Fruit fly (Drosophila melanogaster) whole organism, prepupa: ENCODE results near the gene glec.

Experiments
- Blimp-1 ChIP-seq: fragments of 200-800 bp; sonication (Bioruptor generic); optimal IDR thresholded peaks from 3 replicates; lab custom pipeline; 2017; ENCODE audit warnings: missing biosample characterization, missing genetic modification characterization, mild to moderate bottlenecking, moderate library complexity, missing genetic modification reagents
- CG10631 ChIP-seq: fragments of 200-800 bp; sonication (Bioruptor generic); optimal IDR thresholded peaks from 2 replicates; lab custom pipeline; 2016; ENCODE audit warnings: missing biosample characterization, missing genetic modification characterization
- CG10669 ChIP-seq: fragments of 200-800 bp; sonication (Bioruptor generic); optimal IDR thresholded peaks from 3 replicates; lab custom pipeline; 2018; ENCODE audit warnings: missing biosample characterization, mild to moderate bottlenecking, missing genetic modification characterization, moderate library complexity
- CG11294 ChIP-seq: fragments of 200-800 bp; sonication (Bioruptor generic); IDR thresholded peaks from 2 replicates; pipeline ENCODE4 v1.3.6; 2022; ENCODE audit warnings: missing biosample characterization, missing genetic modification characterization
- CG11762 ChIP-seq: fragments of 200-800 bp; sonication (Bioruptor generic); optimal IDR thresholded peaks from 3 replicates; lab custom pipeline; 2016; ENCODE audit warnings: missing biosample characterization, missing genetic modification characterization; ENCODE audit not compliant: insufficient read depth
- CG11902 ChIP-seq: fragments of 200-800 bp; sonication (Bioruptor generic); optimal IDR thresholded peaks from 3 replicates; lab custom pipeline; 2016; ENCODE audit warnings: missing biosample characterization, missing genetic modification characterization
- CG1621 ChIP-seq: fragments of 200-800 bp; sonication (Bioruptor generic); optimal IDR thresholded peaks from 3 replicates; lab custom pipeline; 2018; ENCODE audit warnings: missing biosample characterization, mild to moderate bottlenecking, missing genetic modification characterization
- CG16779 ChIP-seq: fragments of 200-800 bp; sonication (Bioruptor generic); optimal IDR thresholded peaks from 3 replicates; lab custom pipeline; 2017; ENCODE audit warnings: missing biosample characterization, mild to moderate bottlenecking, missing genetic modification characterization
- CG3032 ChIP-seq: fragments of 200-800 bp; optimal IDR thresholded peaks from 2 replicates; lab custom pipeline; 2019; ENCODE audit warnings: missing biosample characterization, mild to moderate bottlenecking, missing genetic modification characterization, moderate library complexity
- CG34406 ChIP-seq: fragments of 200-800 bp; sonication (Bioruptor generic); optimal IDR thresholded peaks from 3 replicates; lab custom pipeline; 2016; ENCODE audit warnings: missing biosample characterization, missing genetic modification characterization
- CG4318 ChIP-seq: fragments of 200-800 bp; sonication (Bioruptor generic); optimal IDR thresholded peaks from 3 replicates; lab custom pipeline; 2017; ENCODE audit warnings: missing biosample characterization, mild to moderate bottlenecking, missing genetic modification characterization
- CG6163 ChIP-seq: fragments of 200-800 bp; sonication (Bioruptor generic); IDR thresholded peaks from 3 replicates; pipeline ENCODE4 v1.3.6; 2022; ENCODE audit warnings: missing biosample characterization, missing genetic modification characterization
- CG6808 ChIP-seq: fragments of 200-800 bp; sonication (Bioruptor generic); optimal IDR thresholded peaks from 3 replicates; lab custom pipeline; 2017; ENCODE audit warnings: missing biosample characterization, missing genetic modification characterization, mild to moderate bottlenecking, moderate library complexity, missing genetic modification reagents
- CG6854 ChIP-seq: fragments of 200-800 bp; sonication (Bioruptor generic); optimal IDR thresholded peaks from 2 replicates; lab custom pipeline; 2017; ENCODE audit warnings: missing biosample characterization, mild to moderate bottlenecking, missing genetic modification characterization
- CG7368 ChIP-seq: fragments of 200-800 bp; sonication (Bioruptor generic); optimal IDR thresholded peaks from 3 replicates; lab custom pipeline; 2016; ENCODE audit warnings: missing biosample characterization, missing genetic modification characterization
- CG8119 ChIP-seq: fragments of 200-800 bp; sonication (Bioruptor generic); IDR thresholded peaks from 3 replicates; pipeline ENCODE4 v1.3.6; 2022; ENCODE audit warnings: missing biosample characterization, missing genetic modification characterization
- CG8319 ChIP-seq: fragments of 200-800 bp; sonication (Bioruptor generic); optimal IDR thresholded peaks from 3 replicates; lab custom pipeline; 2016; ENCODE audit warnings: missing biosample characterization, missing genetic modification characterization
- CG9139 ChIP-seq: fragments of 200-800 bp; sonication (Bioruptor generic); optimal IDR thresholded peaks from 3 replicates; lab custom pipeline; 2017; ENCODE audit warnings: missing biosample characterization, mild to moderate bottlenecking, missing genetic modification characterization
- Eip75B ChIP-seq: fragments of 200-800 bp; sonication (Bioruptor generic); optimal IDR thresholded peaks from 3 replicates; lab custom pipeline; 2016; ENCODE audit warnings: missing biosample characterization, missing genetic modification characterization
- Eip78C ChIP-seq: fragments of 200-800 bp; sonication (Bioruptor generic); peaks from one replicate; lab custom pipeline; 2016; ENCODE audit warnings: missing biosample characterization, missing genetic modification characterization
- Ets96B ChIP-seq: fragments of 200-800 bp; optimal IDR thresholded peaks from 2 replicates; lab custom pipeline; 2019; ENCODE audit warnings: missing biosample characterization, mild to moderate bottlenecking, missing genetic modification characterization, moderate library complexity
- Gug ChIP-seq: fragments of 200-800 bp; sonication (Bioruptor generic); IDR thresholded peaks from 2 replicates; pipeline ENCODE4 v1.3.6; 2022; ENCODE audit warnings: missing biosample characterization, missing genetic modification characterization
- Hr39 ChIP-seq: fragments of 200-800 bp; sonication (Bioruptor generic); optimal IDR thresholded peaks from 2 replicates; lab custom pipeline; 2016; ENCODE audit warnings: missing biosample characterization, missing genetic modification characterization
- Hr4 ChIP-seq: fragments of 200-800 bp; sonication (Bioruptor generic); optimal IDR thresholded peaks from 3 replicates; lab custom pipeline; 2016; ENCODE audit warnings: missing biosample characterization, missing genetic modification characterization
- Met ChIP-seq: fragments of 200-800 bp; sonication (Bioruptor generic); optimal IDR thresholded peaks from 3 replicates; lab custom pipeline; 2016; ENCODE audit warnings: missing biosample characterization, missing genetic modification characterization
- OdsH ChIP-seq: fragments of 200-800 bp; sonication (Bioruptor generic); optimal IDR thresholded peaks from 3 replicates; lab custom pipeline; 2016; ENCODE audit warnings: missing biosample characterization, missing genetic modification characterization
- Smox ChIP-seq: fragments of 200-800 bp; sonication (Bioruptor generic); optimal IDR thresholded peaks from 3 replicates; lab custom pipeline; 2016; ENCODE audit warnings: missing biosample characterization, missing genetic modification characterization
- Sox102F ChIP-seq: fragments of 200-800 bp; sonication (Bioruptor generic); optimal IDR thresholded peaks from 2 replicates; lab custom pipeline; 2016; ENCODE audit warnings: missing biosample characterization, mild to moderate bottlenecking, missing genetic modification characterization
- Sox14 ChIP-seq: fragments of 200-800 bp; sonication (Bioruptor generic); optimal IDR thresholded peaks from 3 replicates; lab custom pipeline; 2016; ENCODE audit warnings: missing biosample characterization, missing genetic modification characterization
- Sox15 ChIP-seq: fragments of 200-800 bp; sonication (Bioruptor generic); optimal IDR thresholded peaks from 3 replicates; lab custom pipeline; 2016; ENCODE audit warnings: missing biosample characterization, missing genetic modification characterization
- achi ChIP-seq: fragments of 200-800 bp; sonication (Bioruptor generic); optimal IDR thresholded peaks from 3 replicates; lab custom pipeline; 2016; ENCODE audit warnings: missing biosample characterization, missing genetic modification characterization
- acj6 ChIP-seq: fragments of 200-800 bp; sonication (Bioruptor generic); optimal IDR thresholded peaks from 3 replicates; lab custom pipeline; 2016; ENCODE audit warnings: missing biosample characterization, missing genetic modification characterization
- cyc ChIP-seq: fragments of 200-800 bp; sonication (Bioruptor generic); optimal IDR thresholded peaks from 3 replicates; lab custom pipeline; 2016; ENCODE audit warnings: missing biosample characterization, missing genetic modification characterization
- dsx ChIP-seq: fragments of 200-800 bp; optimal IDR thresholded peaks from 3 replicates; lab custom pipeline; 2019; ENCODE audit warnings: missing biosample characterization, mild to moderate bottlenecking, missing genetic modification characterization, moderate library complexity; ENCODE audit not compliant: poor library complexity, severe bottlenecking
- eg ChIP-seq: fragments of 200-800 bp; sonication (Bioruptor generic); IDR thresholded peaks from 3 replicates; pipeline ENCODE4 v1.3.6; 2022; ENCODE audit warnings: missing biosample characterization, missing genetic modification characterization
- esn ChIP-seq: fragments of 200-800 bp; sonication (Bioruptor generic); optimal IDR thresholded peaks from 2 replicates; lab custom pipeline; 2016; ENCODE audit warnings: missing biosample characterization, mild to moderate bottlenecking, missing genetic modification characterization, moderate library complexity
- fd85E ChIP-seq: fragments of 200-800 bp; sonication (Bioruptor generic); optimal IDR thresholded peaks from 3 replicates; lab custom pipeline; 2016; ENCODE audit warnings: missing biosample characterization, missing genetic modification characterization
- fkh ChIP-seq: fragments of 200-800 bp; sonication (Bioruptor generic); optimal IDR thresholded peaks from 3 replicates; lab custom pipeline; 2017; ENCODE audit warnings: missing biosample characterization, mild to moderate bottlenecking, missing genetic modification characterization, moderate library complexity
- lz ChIP-seq: fragments of 200-800 bp; sonication (Bioruptor generic); optimal IDR thresholded peaks from 3 replicates; lab custom pipeline; 2016; ENCODE audit warnings: missing biosample characterization, missing genetic modification characterization
- net ChIP-seq: fragments of 200-800 bp; sonication (Bioruptor generic); optimal IDR thresholded peaks from 3 replicates; lab custom pipeline; 2016; ENCODE audit warnings: missing biosample characterization, missing genetic modification characterization
- pdm3 ChIP-seq: fragments of 200-800 bp; sonication (Bioruptor generic); optimal IDR thresholded peaks from 3 replicates; lab custom pipeline; 2016; ENCODE audit warnings: missing biosample characterization, missing genetic modification characterization
- salr ChIP-seq, 2 experiments: fragments of 200-800 bp; sonication (Bioruptor generic); optimal IDR thresholded peaks; 3 replicates each; lab custom pipeline; 2016 to 2018; ENCODE audit warnings: missing biosample characterization in 2 of 2, missing genetic modification characterization in 2 of 2, mild to moderate bottlenecking in 1 of 2
- spab ChIP-seq: fragments of 200-800 bp; sonication (Bioruptor generic); optimal IDR thresholded peaks from 2 replicates; lab custom pipeline; 2017; ENCODE audit warnings: missing biosample characterization, mild to moderate bottlenecking, missing genetic modification characterization, missing genetic modification reagents
- ss ChIP-seq, 2 experiments: fragments of 200-800 bp; sonication (Bioruptor generic); optimal IDR thresholded peaks; 2 replicates in 1 of 2; 3 replicates in 1 of 2; lab custom pipeline; 2017 to 2018; ENCODE audit warnings: mild to moderate bottlenecking in 2 of 2, missing biosample characterization in 2 of 2, missing genetic modification characterization in 2 of 2, moderate library complexity in 1 of 2
- svp ChIP-seq: fragments of 200-800 bp; sonication (Bioruptor generic); peaks from one replicate; lab custom pipeline; 2016; ENCODE audit warnings: missing biosample characterization, missing genetic modification characterization
- topi ChIP-seq: fragments of 200-800 bp; sonication (Bioruptor generic); optimal IDR thresholded peaks from 3 replicates; lab custom pipeline; 2016; ENCODE audit warnings: missing biosample characterization, missing genetic modification characterization

The glec gene

dm6 chr3R:21895961-21896875 lies 40.2 kb upstream of the glec start (continued):
- peak; percentile 2 for TF ChIP-seq Ets96B (tag; lab: Kevin White, UChicago)
- TF ChIP-seq CG34406 (GFP tag; lab: Kevin White, UChicago) = peak; percentile 21
- no peak for TF ChIP-seq CG1621 (tag; lab: Kevin White, UChicago)
- no peak for TF ChIP-seq CG8119 (GFP tag; lab: Robert Waterston, UW)
- no peak for TF ChIP-seq fkh
- peak in 1 of 2 experiments; percentile 57 for TF ChIP-seq salr (GFP tag; optimal IDR thresholded peaks at IDR 0.05; lab: Kevin White, UChicago)
- peak; percentile 68 for TF ChIP-seq Eip78C (GFP tag; lab: Kevin White, UChicago)
- no peak for TF ChIP-seq Sox102F (GFP tag; lab: Kevin White, UChicago)
- peak; percentile 47 for TF ChIP-seq Hr39 (GFP tag; lab: Kevin White, UChicago)
- no peak for TF ChIP-seq Gug (GFP tag; lab: Robert Waterston, UW)
- peak; percentile 74 for TF ChIP-seq svp (GFP tag; lab: Kevin White, UChicago)
- peak; percentile 8 for TF ChIP-seq CG7368 (GFP tag; lab: Kevin White, UChicago)
- no peak for TF ChIP-seq net (GFP tag; lab: Kevin White, UChicago)
- TF ChIP-seq CG4318 = no peak
- TF ChIP-seq CG10631 (GFP tag; lab: Kevin White, UChicago) = peak; percentile 53
- TF ChIP-seq CG3032 (tag; lab: Kevin White, UChicago) = peak; percentile 24
- peak; percentile 54 for TF ChIP-seq lz (GFP tag; lab: Kevin White, UChicago)
- peak; percentile 8 for TF ChIP-seq CG11762 (GFP tag; lab: Kevin White, UChicago)
- peak; percentile 36 for TF ChIP-seq Smox
- TF ChIP-seq OdsH (GFP tag; lab: Kevin White, UChicago) = peak; percentile 40
- TF ChIP-seq cyc (GFP tag; lab: Kevin White, UChicago) = peak; percentile 38
- TF ChIP-seq Sox14 (GFP tag; lab: Kevin White, UChicago) = peak; percentile 6
- TF ChIP-seq esn (GFP tag; lab: Kevin White, UChicago) = peak; percentile 72
- peak; percentile 33 for TF ChIP-seq CG8319 (GFP tag; lab: Kevin White, UChicago)
- no peak for TF ChIP-seq Sox15 (GFP tag; lab: Kevin White, UChicago)
- TF ChIP-seq CG11294 (GFP tag; lab: Robert Waterston, UW) = no peak
- no peak for TF ChIP-seq Eip75B (GFP tag; lab: Kevin White, UChicago)
- peak; percentile 73 for TF ChIP-seq eg (GFP tag; lab: Robert Waterston, UW)
- TF ChIP-seq fd85E (GFP tag; lab: Kevin White, UChicago) = no peak
- peak; percentile 55 for TF ChIP-seq CG6808
- TF ChIP-seq CG10669 (GFP tag; lab: Kevin White, UChicago) = peak; percentile 41
- TF ChIP-seq spab = no peak
- TF ChIP-seq Hr4 (GFP tag; lab: Kevin White, UChicago) = no peak

DNA sequence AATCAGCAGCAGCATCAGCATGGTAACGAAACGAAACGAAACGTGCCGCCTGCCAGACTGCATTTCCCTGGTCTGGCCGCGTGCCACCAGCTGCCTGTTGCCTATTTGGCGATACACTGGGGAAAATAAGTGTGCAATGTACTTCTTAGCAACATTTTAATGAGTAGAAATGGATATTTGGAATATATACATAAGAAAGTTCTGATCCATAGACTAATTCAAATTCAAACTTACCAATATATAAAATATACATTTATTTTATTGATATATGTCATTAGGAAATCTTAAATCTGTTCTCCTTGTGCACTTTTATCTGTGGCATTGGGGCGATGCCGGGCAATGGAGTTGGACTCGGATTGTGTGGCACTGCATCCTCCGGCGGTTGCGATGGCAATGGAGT lies 37.9 kb upstream of the glec start:
- no peak for TF ChIP-seq fd85E (GFP tag; lab: Kevin White, UChicago)
- peak; percentile 70 for TF ChIP-seq CG16779 (tag; lab: Kevin White, UChicago)
- TF ChIP-seq CG9139 (GFP tag; lab: Kevin White, UChicago) = peak; percentile 35
- peak; percentile 51 for TF ChIP-seq CG34406 (GFP tag; lab: Kevin White, UChicago)
- peak; percentile 64 for TF ChIP-seq svp (GFP tag; lab: Kevin White, UChicago)
- TF ChIP-seq fkh = no peak
- TF ChIP-seq dsx = peak; percentile 86
- TF ChIP-seq Ets96B (tag; lab: Kevin White, UChicago) = peak; percentile 88
- peak; percentile 88 for TF ChIP-seq CG6163 (GFP tag; lab: Robert Waterston, UW)
- TF ChIP-seq acj6 (GFP tag; lab: Kevin White, UChicago) = peak; percentile 70
- peak; percentile 83 for TF ChIP-seq CG3032 (tag; lab: Kevin White, UChicago)
- TF ChIP-seq Gug (GFP tag; lab: Robert Waterston, UW) = peak; percentile 86
- no peak for TF ChIP-seq CG11902 (GFP tag; lab: Kevin White, UChicago)
- peak; percentile 12 for TF ChIP-seq topi (GFP tag; lab: Kevin White, UChicago)
- peak; percentile 69 for TF ChIP-seq pdm3 (GFP tag; lab: Kevin White, UChicago)
- TF ChIP-seq Blimp-1 (GFP tag; lab: Kevin White, UChicago) = no peak
- TF ChIP-seq lz (GFP tag; lab: Kevin White, UChicago) = peak; percentile 22
- TF ChIP-seq achi = peak; percentile 84
- peak; percentile 76 for TF ChIP-seq net (GFP tag; lab: Kevin White, UChicago)
- TF ChIP-seq spab = peak; percentile 79
- peak; percentile 57 for TF ChIP-seq Sox14 (GFP tag; lab: Kevin White, UChicago)
- peak; percentile 80 for TF ChIP-seq OdsH (GFP tag; lab: Kevin White, UChicago)
- peak; percentile 91 for TF ChIP-seq Eip78C (GFP tag; lab: Kevin White, UChicago)
- peak; percentile 47 for TF ChIP-seq Eip75B (GFP tag; lab: Kevin White, UChicago)
- peak; percentile 23 for TF ChIP-seq Met (GFP tag; lab: Kevin White, UChicago)
- peak; percentile 79 to 80 for TF ChIP-seq ss (GFP tag; optimal IDR thresholded peaks at IDR 0.05; lab: Kevin White, UChicago)
- TF ChIP-seq CG6854 (GFP tag; lab: Kevin White, UChicago) = no peak
